Fruit fly (Drosophila melanogaster): Measurements from ENCODE around the gene Nepl8.

Gene Nepl8

dm6 chr2L:16511277-16511678 lies 23.3 kb downstream of the Nepl8 start:
- TF ChIP-seq grn (GFP tag; optimal IDR thresholded peaks at IDR 0.05) = peak; percentile 71
- TF ChIP-seq CG12071 (GFP tag; optimal IDR thresholded peaks at IDR 0.05) = no peak
- TF ChIP-seq CG7745 (tag; optimal IDR thresholded peaks at IDR 0.05) = peak; percentile 91
- no peak for TF ChIP-seq ken (GFP tag; IDR thresholded peaks at IDR 0.05)
- TF ChIP-seq CG6272 (GFP tag; IDR thresholded peaks at IDR 0.05) = no peak
- peak; percentile 12; the same call in 1 of the 2 replicates for TF ChIP-seq crol (GFP tag; IDR thresholded peaks at IDR 0.05)
- peak; percentile 24 for TF ChIP-seq Ets65A (GFP tag)
- TF ChIP-seq D19A (tag; optimal IDR thresholded peaks at IDR 0.05) = peak; percentile 20
- no peak for TF ChIP-seq CG3847 (GFP tag; IDR thresholded peaks at IDR 0.05)
- TF ChIP-seq sug (tag; optimal IDR thresholded peaks at IDR 0.05) = peak; percentile 34
- TF ChIP-seq ERR (GFP tag; optimal IDR thresholded peaks at IDR 0.05) = no peak
- peak; percentile 72 for TF ChIP-seq Med (GFP tag)
- no peak for TF ChIP-seq aop (GFP tag; IDR thresholded peaks at IDR 0.05)
- TF ChIP-seq exex (tag; optimal IDR thresholded peaks at IDR 0.05) = peak; percentile 78
- TF ChIP-seq pfk (GFP tag; optimal IDR thresholded peaks at IDR 0.05) = no peak
- no peak for TF ChIP-seq CG11093 (GFP tag; IDR thresholded peaks at IDR 0.05)
- TF ChIP-seq CG11696 (GFP tag; IDR thresholded peaks at IDR 0.05) = no peak
- peak; percentile 87 for TF ChIP-seq nom (GFP tag; optimal IDR thresholded peaks at IDR 0.05)
- 0 out of 3 replicates have a peak, but pooled peaks have one; percentile 12 for TF ChIP-seq zfh1 (GFP tag; IDR thresholded peaks at IDR 0.05)
- peak; percentile 49 for TF ChIP-seq Vsx1 (GFP tag; optimal IDR thresholded peaks at IDR 0.05)
- TF ChIP-seq bsh (GFP tag; optimal IDR thresholded peaks at IDR 0.05) = peak in 1 of 2 experiments; percentile 20
- no peak for TF ChIP-seq tll (GFP tag; optimal IDR thresholded peaks at IDR 0.05)
- no peak for TF ChIP-seq CG16779 (GFP tag; IDR thresholded peaks at IDR 0.05)
- no peak for TF ChIP-seq HLH3B (GFP tag; IDR thresholded peaks at IDR 0.05)
- peak; percentile 31 for TF ChIP-seq cg (GFP tag; optimal IDR thresholded peaks at IDR 0.05)
- no peak for TF ChIP-seq Opbp (GFP tag; IDR thresholded peaks at IDR 0.05; ENCODE audit: partially characterized antibody)
- TF ChIP-seq CG4328 (GFP tag; optimal IDR thresholded peaks at IDR 0.05) = no peak

- TF ChIP-seq tx (GFP tag; optimal IDR thresholded peaks at IDR 0.05) (no peak), sd (tag; optimal IDR thresholded peaks at IDR 0.05) (peak; percentile 4), NC2β (GFP tag; optimal IDR thresholded peaks at IDR 0.05) (peak; percentile 20), nau (GFP tag; optimal IDR thresholded peaks at IDR 0.05) (no peak), BtbVII (GFP tag; optimal IDR thresholded peaks at IDR 0.05) (no peak), chn (GFP tag; optimal IDR thresholded peaks at IDR 0.05) (no peak), CG42726 (GFP tag; IDR thresholded peaks at IDR 0.05; ENCODE audit: partially characterized antibody) (no peak), slou (GFP tag; optimal IDR thresholded peaks at IDR 0.05) (no peak), NFAT (GFP tag; IDR thresholded peaks at IDR 0.05) (peak; percentile 34; the same call in 1 of the 2 replicates), CG8765 (GFP tag; IDR thresholded peaks at IDR 0.05) (no peak), CG11696 (GFP tag; IDR thresholded peaks at IDR 0.05) (peak; percentile 36; the same call in 1 of the 2 replicates), tgo (GFP tag; IDR thresholded peaks at IDR 0.05) (no peak; the same call in 1 of the 3 replicates), CG10979 (tag; optimal IDR thresholded peaks at IDR 0.05) (peak; percentile 15), ems (GFP tag; optimal IDR thresholded peaks at IDR 0.05) (no peak), ase (GFP tag; IDR thresholded peaks at IDR 0.05) (no peak), Hr3 (GFP tag; optimal IDR thresholded peaks at IDR 0.05) (no peak), lov (optimal IDR thresholded peaks at IDR 0.05) (no peak), lov (GFP tag; IDR thresholded peaks at IDR 0.05) (no peak), HLH54F (GFP tag; optimal IDR thresholded peaks at IDR 0.05) (no peak), Usf (GFP tag; optimal IDR thresholded peaks at IDR 0.05) (no peak), CG4404 (GFP tag; IDR thresholded peaks at IDR 0.05) (no peak), run (tag; optimal IDR thresholded peaks at IDR 0.05) (no peak), CG18764 (GFP tag; optimal IDR thresholded peaks at IDR 0.05) (no peak), CHES-1-like (GFP tag; optimal IDR thresholded peaks at IDR 0.05) (no peak)
Measured at dm6 chr2L:16519582-16520474, 31.9 kb downstream of the Nepl8 start.

All from whole organism, embryonic.